Worm (Caenorhabditis elegans): ENCODE results near the gene C35C5.9.

DNA sequence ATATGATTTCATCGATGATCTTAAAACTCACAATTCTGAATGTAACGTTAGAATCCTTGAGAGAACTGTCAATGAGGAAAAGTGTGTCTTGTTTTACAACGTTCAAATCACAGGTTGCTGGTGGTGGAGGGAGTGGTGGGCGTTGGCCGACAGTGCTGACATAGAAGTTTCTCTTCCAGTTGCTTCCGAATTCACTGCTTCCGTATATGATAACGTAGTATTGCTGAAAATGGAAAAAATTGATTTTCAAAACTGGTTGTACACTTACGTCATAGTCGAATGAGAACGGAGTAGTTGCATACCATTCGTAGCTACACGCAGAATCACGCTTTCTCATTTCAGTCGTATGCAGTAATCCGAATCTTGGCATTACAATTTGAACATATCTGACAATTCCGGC is 44.5 kb upstream of the C35C5.9 start:
- TF ChIP-seq ref-1 (GFP tag; conservative IDR thresholded peaks at IDR 0.05) (no peak), med-1 (GFP tag; optimal IDR thresholded peaks at IDR 0.05; ENCODE audit: insufficient read depth) (no peak), ztf-29 (GFP tag; IDR thresholded peaks at IDR 0.05) (no peak)

Data from whole organism, midembryonic.